Worm (Caenorhabditis elegans): ENCODE results near the gene F55G7.3.

The F55G7.3 gene

DNA sequence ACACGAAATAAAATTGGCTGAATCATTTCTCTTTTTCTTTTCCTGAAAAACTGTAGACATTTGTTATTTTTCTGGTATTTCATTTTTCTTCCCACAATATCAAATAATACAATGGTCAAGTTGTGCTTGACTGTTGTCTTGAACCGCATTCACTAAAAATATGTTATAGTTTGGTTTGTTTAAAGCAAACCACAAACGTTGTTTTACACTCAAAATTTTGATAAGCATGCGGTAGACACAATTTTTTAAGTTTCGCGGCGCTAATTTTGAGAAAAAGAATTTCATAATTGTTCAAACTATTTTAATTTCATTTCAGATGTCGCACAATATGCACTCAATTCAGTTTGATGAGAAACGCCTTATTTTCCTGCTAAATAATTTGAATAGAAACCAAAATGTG lies 13.3 kb upstream of the F55G7.3 start, which contains the start of gene T08D10.3:
Gene T08D10.3 (plus strand): TSS at position 301 of the 400 bp plus-strand sequence.
- no peak for TF ChIP-seq klf-2 (GFP tag; conservative IDR thresholded peaks at IDR 0.05)
- TF ChIP-seq cog-1 (tag; optimal IDR thresholded peaks at IDR 0.05) = no peak
- TF ChIP-seq ztf-29 (GFP tag; IDR thresholded peaks at IDR 0.05) = no peak
- no peak for TF ChIP-seq med-1 (GFP tag; optimal IDR thresholded peaks at IDR 0.05; ENCODE audit: insufficient read depth)
- TF ChIP-seq T22C8.4 (GFP tag; IDR thresholded peaks at IDR 0.05) = no peak
- TF ChIP-seq tab-1 (GFP tag; IDR thresholded peaks at IDR 0.05) = no peak
- no peak for TF ChIP-seq ztf-23 (GFP tag; IDR thresholded peaks at IDR 0.05)
- TF ChIP-seq flt-1 (GFP tag; IDR thresholded peaks at IDR 0.05) = no peak
- no peak for TF ChIP-seq ref-1 (GFP tag; conservative IDR thresholded peaks at IDR 0.05)

DNA sequence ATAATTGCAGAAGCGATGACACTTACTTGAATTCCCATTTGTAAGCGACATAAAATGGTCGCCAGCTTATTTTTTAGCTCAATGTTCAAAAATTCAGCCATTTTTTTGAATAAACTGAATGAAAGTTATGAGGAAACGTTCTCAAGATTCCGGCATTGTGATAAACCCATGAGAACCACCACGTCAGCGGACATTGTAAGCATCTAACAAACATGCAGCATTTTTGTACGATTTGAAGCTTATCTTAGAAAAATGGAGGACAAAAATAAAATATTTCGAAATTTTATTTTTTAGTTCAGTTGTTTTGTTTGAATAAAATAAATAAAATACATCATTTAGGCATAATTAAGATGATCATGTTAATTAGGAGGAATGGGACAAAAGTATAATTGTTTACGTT lies 11.4 kb upstream of the F55G7.3 start, which contains the start of gene T08D10.4:
Gene T08D10.4 (minus strand): TSS at position 101 of the 400 bp plus-strand sequence.
- TF ChIP-seq tab-1 (GFP tag; IDR thresholded peaks at IDR 0.05) (no peak), klf-2 (GFP tag; conservative IDR thresholded peaks at IDR 0.05) (no peak), ztf-23 (GFP tag; IDR thresholded peaks at IDR 0.05) (no peak), ztf-29 (GFP tag; IDR thresholded peaks at IDR 0.05) (no peak), flt-1 (GFP tag; IDR thresholded peaks at IDR 0.05) (no peak), cog-1 (tag; optimal IDR thresholded peaks at IDR 0.05) (no peak), T22C8.4 (GFP tag; IDR thresholded peaks at IDR 0.05) (no peak), med-1 (GFP tag; optimal IDR thresholded peaks at IDR 0.05; ENCODE audit: insufficient read depth) (no peak), ref-1 (GFP tag; conservative IDR thresholded peaks at IDR 0.05) (no peak)

DNA sequence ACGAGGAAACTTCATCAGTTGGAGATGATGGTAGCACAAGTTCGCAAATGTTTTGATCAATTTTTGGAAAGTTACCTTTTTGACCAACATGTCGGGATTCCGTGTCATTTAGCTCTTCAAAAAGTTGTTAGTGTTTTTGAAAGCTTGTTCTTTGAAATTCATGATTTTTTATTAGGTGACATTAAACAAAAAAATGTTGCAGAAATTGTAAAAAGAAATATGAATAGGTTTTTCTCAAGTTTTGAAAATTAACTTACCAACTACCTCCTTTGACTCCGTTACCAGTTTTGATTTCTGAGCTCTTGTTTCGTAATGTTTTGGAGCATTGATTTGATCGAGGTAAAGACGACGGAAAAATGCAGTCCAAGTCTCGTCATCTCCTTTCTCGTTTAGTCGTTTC lies 10.3 kb upstream of the F55G7.3 start:
- TF ChIP-seq T22C8.4 (GFP tag; IDR thresholded peaks at IDR 0.05) = no peak
- TF ChIP-seq med-1 (GFP tag; optimal IDR thresholded peaks at IDR 0.05; ENCODE audit: insufficient read depth) = no peak
- TF ChIP-seq ztf-29 (GFP tag; IDR thresholded peaks at IDR 0.05) = no peak
- no peak for TF ChIP-seq ztf-23 (GFP tag; IDR thresholded peaks at IDR 0.05)
- TF ChIP-seq klf-2 (GFP tag; conservative IDR thresholded peaks at IDR 0.05) = no peak
- TF ChIP-seq tab-1 (GFP tag; IDR thresholded peaks at IDR 0.05) = no peak
- no peak for TF ChIP-seq flt-1 (GFP tag; IDR thresholded peaks at IDR 0.05)
- no peak for TF ChIP-seq cog-1 (tag; optimal IDR thresholded peaks at IDR 0.05)
- no peak for TF ChIP-seq ref-1 (GFP tag; conservative IDR thresholded peaks at IDR 0.05)

DNA sequence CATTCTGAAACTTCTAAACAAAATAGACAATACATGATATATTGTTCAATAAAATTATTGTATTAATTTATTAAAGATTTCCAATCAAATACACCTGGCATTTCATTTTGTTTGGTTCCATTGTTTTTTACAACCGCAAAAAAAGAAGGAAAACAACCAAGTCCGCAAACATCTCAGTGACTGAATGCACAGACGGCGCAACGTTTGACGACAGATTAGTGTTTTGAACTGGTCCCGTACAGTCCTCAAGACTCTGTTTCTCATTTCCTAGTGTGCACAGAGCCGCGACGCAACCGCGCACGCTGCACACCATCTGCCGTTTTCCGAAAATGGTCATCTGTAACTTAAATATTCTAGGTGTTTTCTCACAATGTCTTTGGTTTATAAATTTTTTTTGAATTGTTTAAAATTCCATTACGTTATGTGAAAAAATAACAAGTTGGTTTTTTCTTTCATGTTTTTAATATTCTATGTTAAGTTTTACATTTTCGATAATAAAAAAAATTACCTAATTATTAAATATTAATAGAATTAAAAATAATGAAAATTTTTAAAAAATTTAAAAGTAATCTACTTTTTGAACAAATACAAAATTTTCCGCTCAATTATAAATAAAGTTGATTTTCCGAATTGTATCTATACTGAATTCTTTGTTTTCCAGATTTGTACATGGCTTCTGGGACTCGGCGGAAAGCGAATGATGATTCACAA lies 6.5 kb upstream of the F55G7.3 start, which contains the start of gene lsd-1:
Gene lsd-1 (plus strand): TSS at position 661 of the 711 bp plus-strand sequence.
- TF ChIP-seq ref-1 (GFP tag; conservative IDR thresholded peaks at IDR 0.05) = no peak
- no peak for TF ChIP-seq tab-1 (GFP tag; IDR thresholded peaks at IDR 0.05)
- no peak for TF ChIP-seq cog-1 (tag; optimal IDR thresholded peaks at IDR 0.05)
- TF ChIP-seq ztf-29 (GFP tag; IDR thresholded peaks at IDR 0.05) = no peak
- no peak for TF ChIP-seq klf-2 (GFP tag; conservative IDR thresholded peaks at IDR 0.05)
- TF ChIP-seq T22C8.4 (GFP tag; IDR thresholded peaks at IDR 0.05) = no peak
- TF ChIP-seq med-1 (GFP tag; optimal IDR thresholded peaks at IDR 0.05; ENCODE audit: insufficient read depth) = no peak
- TF ChIP-seq ztf-23 (GFP tag; IDR thresholded peaks at IDR 0.05) = no peak
- no peak for TF ChIP-seq flt-1 (GFP tag; IDR thresholded peaks at IDR 0.05)

DNA sequence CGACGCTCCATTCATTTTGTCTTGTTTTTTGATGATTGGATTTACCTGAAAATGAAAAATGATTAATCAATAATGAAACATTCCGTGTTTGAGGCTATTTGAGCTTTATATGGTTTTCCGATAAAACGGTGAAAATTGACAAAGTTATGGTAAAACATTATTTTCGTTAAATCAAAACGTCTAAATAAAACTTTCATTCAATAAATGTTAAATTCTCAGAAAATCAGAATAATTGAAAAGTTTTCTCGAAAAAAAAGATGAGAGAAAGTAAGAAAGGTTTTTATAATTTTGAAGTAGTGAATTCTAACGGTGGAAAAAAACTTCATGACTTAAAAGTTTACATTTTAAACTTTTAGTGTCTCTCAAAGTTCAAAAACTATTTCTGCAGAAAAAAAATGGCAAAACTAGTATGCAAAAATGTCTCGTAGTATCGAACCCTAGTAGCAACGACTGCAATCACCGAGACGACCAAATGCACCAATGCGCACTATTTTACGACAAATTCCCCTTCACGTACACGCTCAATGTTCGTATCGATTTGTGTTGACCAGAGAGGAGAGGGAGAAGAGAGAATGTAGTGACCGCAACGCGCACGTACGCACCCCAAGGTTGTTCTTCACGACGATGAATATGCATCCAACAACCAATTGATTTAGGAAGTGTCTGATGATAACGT lies 5.1 kb upstream of the F55G7.3 start, which contains the start of gene nfya-1:
Gene nfya-1 (minus strand): TSS at position 51 of the 676 bp plus-strand sequence.
- TF ChIP-seq cog-1 (tag; optimal IDR thresholded peaks at IDR 0.05) (peak; percentile 32), T22C8.4 (GFP tag; IDR thresholded peaks at IDR 0.05) (peak; percentile 78), ztf-23 (GFP tag; IDR thresholded peaks at IDR 0.05) (no peak)

DNA sequence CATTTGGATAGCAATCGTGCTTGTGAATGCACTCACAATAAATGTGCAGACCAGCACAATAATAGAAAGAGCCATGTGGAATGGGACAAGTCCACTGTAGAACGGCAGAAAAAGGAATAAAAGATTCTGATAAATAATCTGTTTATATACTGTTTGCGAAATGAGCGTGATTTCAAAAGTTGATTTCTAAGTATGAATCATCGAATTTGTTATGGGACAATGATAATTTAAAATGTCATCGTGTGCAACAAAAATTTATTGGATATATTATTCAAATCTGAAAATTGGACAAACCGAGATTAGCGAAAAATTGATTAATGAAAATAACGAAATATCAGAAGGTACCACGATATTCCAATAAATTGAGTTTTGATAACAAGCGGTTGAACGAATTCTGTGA lies 3.0 kb downstream of the F55G7.3 start, which contains the start of gene F55G7.5:
Gene F55G7.5 (minus strand): TSS at position 101 of the 400 bp plus-strand sequence.
- TF ChIP-seq tab-1 (GFP tag; IDR thresholded peaks at IDR 0.05) (no peak), T22C8.4 (GFP tag; IDR thresholded peaks at IDR 0.05) (no peak), flt-1 (GFP tag; IDR thresholded peaks at IDR 0.05) (no peak), med-1 (GFP tag; optimal IDR thresholded peaks at IDR 0.05; ENCODE audit: insufficient read depth) (no peak), ref-1 (GFP tag; conservative IDR thresholded peaks at IDR 0.05) (no peak), ztf-29 (GFP tag; IDR thresholded peaks at IDR 0.05) (no peak), cog-1 (tag; optimal IDR thresholded peaks at IDR 0.05) (no peak), ztf-23 (GFP tag; IDR thresholded peaks at IDR 0.05) (no peak), klf-2 (GFP tag; conservative IDR thresholded peaks at IDR 0.05) (no peak)

DNA sequence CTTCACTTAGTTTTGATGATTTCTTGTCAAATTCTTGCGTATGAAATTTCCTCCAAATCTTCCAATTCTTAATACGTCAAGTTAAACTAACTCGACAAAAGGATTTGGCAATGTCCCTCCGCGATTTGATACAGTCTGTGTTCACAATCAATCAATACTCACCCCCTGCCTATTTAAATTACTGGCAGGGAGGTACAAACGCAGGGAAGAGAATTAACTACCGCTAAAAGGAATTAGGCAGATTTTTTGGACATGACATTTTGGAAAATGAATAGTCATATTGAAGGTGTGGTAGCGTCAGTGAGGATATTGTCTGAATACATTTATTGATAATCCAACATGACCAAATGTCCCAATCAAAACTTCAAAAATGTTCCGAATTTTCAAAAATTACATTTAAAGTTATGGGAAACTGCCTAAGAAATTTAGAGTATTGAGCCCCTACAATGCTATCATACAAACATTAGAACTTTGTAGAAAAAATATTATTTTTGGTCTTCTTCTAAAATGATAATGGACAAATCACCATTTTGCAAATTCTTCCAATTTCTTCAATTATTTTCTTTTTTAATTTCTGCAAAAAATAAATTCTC lies 4.4 kb downstream of the F55G7.3 start:
- TF ChIP-seq med-1 (GFP tag; optimal IDR thresholded peaks at IDR 0.05; ENCODE audit: insufficient read depth) = peak; percentile 64
- no peak for TF ChIP-seq ztf-29 (GFP tag; IDR thresholded peaks at IDR 0.05)
- peak; percentile 48 for TF ChIP-seq ref-1 (GFP tag; conservative IDR thresholded peaks at IDR 0.05)
- peak; percentile 86 for TF ChIP-seq ztf-23 (GFP tag; IDR thresholded peaks at IDR 0.05)
- peak; percentile 74; the same call in 1 of the 2 replicates for TF ChIP-seq tab-1 (GFP tag; IDR thresholded peaks at IDR 0.05)
- TF ChIP-seq flt-1 (GFP tag; IDR thresholded peaks at IDR 0.05) = peak; percentile 90
- peak; percentile 67 for TF ChIP-seq klf-2 (GFP tag; conservative IDR thresholded peaks at IDR 0.05)
- TF ChIP-seq cog-1 (tag; optimal IDR thresholded peaks at IDR 0.05) = peak; percentile 95
- TF ChIP-seq T22C8.4 (GFP tag; IDR thresholded peaks at IDR 0.05) = peak; percentile 100

DNA sequence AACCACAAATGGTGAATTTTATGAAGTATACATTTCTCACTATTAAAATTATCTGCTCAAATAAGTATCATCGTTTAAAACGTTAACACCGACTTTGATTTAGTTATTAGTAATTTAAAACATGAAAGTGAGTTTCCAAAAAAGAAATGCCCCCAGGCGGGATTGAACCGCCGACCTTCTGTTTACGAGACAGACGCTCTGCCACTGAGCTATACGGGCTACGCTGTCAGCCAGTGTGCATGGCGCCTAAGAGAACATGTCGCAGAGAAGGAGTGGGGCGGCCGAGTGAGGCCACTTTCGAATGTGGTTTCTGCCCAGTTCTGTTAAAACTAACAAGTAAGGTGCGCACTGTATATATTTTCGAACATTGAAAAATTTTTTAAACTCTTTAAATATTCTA lies 6.9 kb downstream of the F55G7.3 start:
- TF ChIP-seq ref-1 (GFP tag; conservative IDR thresholded peaks at IDR 0.05) = peak; percentile 72
- peak; percentile 79 for TF ChIP-seq klf-2 (GFP tag; conservative IDR thresholded peaks at IDR 0.05)
- peak; percentile 41 for TF ChIP-seq med-1 (GFP tag; optimal IDR thresholded peaks at IDR 0.05; ENCODE audit: insufficient read depth)
- TF ChIP-seq tab-1 (GFP tag; IDR thresholded peaks at IDR 0.05) = peak; percentile 90
- peak; percentile 92 for TF ChIP-seq flt-1 (GFP tag; IDR thresholded peaks at IDR 0.05)
- peak; percentile 85 for TF ChIP-seq ztf-23 (GFP tag; IDR thresholded peaks at IDR 0.05)
- peak; percentile 63; the same call in 1 of the 2 replicates for TF ChIP-seq T22C8.4 (GFP tag; IDR thresholded peaks at IDR 0.05)
- peak; percentile 69 for TF ChIP-seq cog-1 (tag; optimal IDR thresholded peaks at IDR 0.05)
- TF ChIP-seq ztf-29 (GFP tag; IDR thresholded peaks at IDR 0.05) = 0 out of 2 replicates have a peak, but pooled peaks have one; percentile 58
